Worm (Caenorhabditis elegans) whole organism, early embryonic: ENCODE measurements around the gene ZK354.7.

Experiments used
- F13C5.2 ChIP-seq: sonication (generic microtip); optimal IDR thresholded peaks from 2 replicates; lab custom pipeline; 2017; ENCODE audit warnings: mild to moderate bottlenecking, missing genetic modification characterization, inconsistent platforms, missing compliant biosample characterization
- ama-1 ChIP-seq: fragments of 150-350 bp; optimal IDR thresholded peaks from 2 replicates; lab custom pipeline; 2014
- ceh-36 ChIP-seq: sonication (generic microtip); optimal IDR thresholded peaks from 2 replicates; lab custom pipeline; 2016; ENCODE audit warnings: missing genetic modification characterization, inconsistent platforms, missing compliant biosample characterization
- ets-7 ChIP-seq: sonication (generic microtip); optimal IDR thresholded peaks from 2 replicates; lab custom pipeline; 2016; ENCODE audit warnings: missing genotype, missing genetic modification characterization, missing compliant biosample characterization
- flt-1 ChIP-seq: fragments of 200-800 bp; sonication (Bioruptor generic); IDR thresholded peaks from 2 replicates; pipeline ENCODE4 v1.3.6; 2022; ENCODE audit warnings: missing genetic modification characterization, missing compliant biosample characterization
- pes-1 ChIP-seq: fragments of 200-800 bp; sonication (Bioruptor generic); IDR thresholded peaks from 2 replicates; pipeline ENCODE4 v1.3.6; 2022; ENCODE audit warnings: missing genetic modification reagents, missing genetic modification characterization, missing compliant biosample characterization
- tra-4 ChIP-seq: sonication (generic microtip); optimal IDR thresholded peaks from 2 replicates; lab custom pipeline; 2017; ENCODE audit warnings: missing genetic modification characterization, missing compliant biosample characterization

DNA sequence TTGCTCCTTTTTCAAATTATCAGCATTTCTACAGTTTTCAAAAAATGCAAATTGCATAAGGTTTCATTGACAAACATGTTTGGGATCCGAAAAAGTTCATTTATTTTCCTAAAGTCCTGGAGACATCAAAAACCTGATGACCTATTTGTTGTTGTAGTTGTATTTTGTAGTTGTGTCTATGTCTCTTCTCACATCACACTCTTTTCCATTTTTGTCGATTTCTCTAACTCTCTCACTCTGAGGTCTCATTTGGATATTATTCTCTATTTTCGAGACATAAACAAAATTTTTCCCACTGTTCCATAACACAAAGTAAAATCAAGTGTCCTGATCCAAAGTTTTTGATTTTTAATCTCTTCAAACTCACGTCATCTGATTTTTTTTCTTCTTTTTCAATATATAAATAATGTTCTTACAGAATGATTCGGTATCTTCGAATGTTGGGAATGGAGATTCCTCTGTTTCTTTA, 15.9 kb upstream of the ZK354.7 start, which contains the start of gene slc-46A:
- TF ChIP-seq flt-1 (GFP tag; lab: Robert Waterston, UW), result no peak
- TF ChIP-seq ama-1, result no peak
- no peak for TF ChIP-seq ceh-36 (tag; lab: Kevin White, UChicago)
- no peak for TF ChIP-seq pes-1 (GFP tag; lab: Robert Waterston, UW)
- no peak for TF ChIP-seq ets-7 (tag; lab: Kevin White, UChicago)
- TF ChIP-seq F13C5.2, result no peak
- no peak for TF ChIP-seq tra-4 (tag; lab: Kevin White, UChicago)
